Fruit fly (Drosophila melanogaster): ENCODE data around the gene LKRSDH.
A peak's percentile ranks its signal among the peaks of the same experiment; 100 is the strongest.

The LKRSDH gene

DNA sequence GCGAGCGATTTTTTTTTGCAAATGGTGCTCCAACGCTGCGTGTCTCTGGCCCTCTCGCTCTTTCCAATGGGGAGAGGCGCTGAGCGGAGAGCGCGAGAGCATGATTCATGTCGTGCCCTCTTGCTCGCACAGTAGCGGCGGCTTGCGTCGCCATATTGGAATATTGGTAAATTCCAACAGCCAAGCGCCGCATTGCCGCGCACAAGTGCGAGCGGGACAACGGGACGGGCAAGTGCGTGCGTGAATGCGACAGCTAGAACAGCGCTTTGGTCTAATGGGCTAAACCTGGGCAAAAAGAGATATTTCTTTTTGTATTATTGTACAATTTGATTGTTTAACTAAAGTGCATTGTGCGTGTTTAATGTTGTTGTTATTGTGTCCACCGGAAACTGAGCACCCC is 32.5 kb upstream of the LKRSDH start (continued):
- TF ChIP-seq CG17829 (tag; optimal IDR thresholded peaks at IDR 0.05): peak; percentile 59
- TF ChIP-seq Med (GFP tag): peak; percentile 92
- no peak for TF ChIP-seq CG1233 (GFP tag; optimal IDR thresholded peaks at IDR 0.05)
- no peak for TF ChIP-seq CG31224 (GFP tag; IDR thresholded peaks at IDR 0.05)
- TF ChIP-seq CG30020 (tag; optimal IDR thresholded peaks at IDR 0.05): peak; percentile 19
- no peak for TF ChIP-seq HHEX (GFP tag; optimal IDR thresholded peaks at IDR 0.05)
- TF ChIP-seq z (GFP tag; IDR thresholded peaks at IDR 0.05): no peak
- no peak for TF ChIP-seq repo (GFP tag; optimal IDR thresholded peaks at IDR 0.05)
- TF ChIP-seq tna (GFP tag; IDR thresholded peaks at IDR 0.05; ENCODE audit: partially characterized antibody): peak; percentile 55; the same call in 1 of the 2 replicates
- TF ChIP-seq CG9876 (GFP tag; optimal IDR thresholded peaks at IDR 0.05): no peak
- no peak for TF ChIP-seq luna (GFP tag; optimal IDR thresholded peaks at IDR 0.05)
- TF ChIP-seq fd102C (GFP tag; optimal IDR thresholded peaks at IDR 0.05): no peak
- TF ChIP-seq Hmx (GFP tag; optimal IDR thresholded peaks at IDR 0.05): no peak
- no peak for TF ChIP-seq fu2 (GFP tag; optimal IDR thresholded peaks at IDR 0.05)
- TF ChIP-seq Mes4 (GFP tag; optimal IDR thresholded peaks at IDR 0.05): peak; percentile 54
- no peak for TF ChIP-seq ase (GFP tag; IDR thresholded peaks at IDR 0.05)
- TF ChIP-seq CG1024 (GFP tag; IDR thresholded peaks at IDR 0.05): no peak
- no peak for TF ChIP-seq Bdp1 (GFP tag; optimal IDR thresholded peaks at IDR 0.05)
- TF ChIP-seq CG34376 (GFP tag; optimal IDR thresholded peaks at IDR 0.05): no peak
- no peak for TF ChIP-seq CG2116 (GFP tag; optimal IDR thresholded peaks at IDR 0.05)
- TF ChIP-seq peb (GFP tag; IDR thresholded peaks at IDR 0.05): no peak
- TF ChIP-seq CG6689 (GFP tag; IDR thresholded peaks at IDR 0.05): peak; percentile 13; the same call in 1 of the 2 replicates
- TF ChIP-seq fd3F (GFP tag; optimal IDR thresholded peaks at IDR 0.05): no peak
- TF ChIP-seq Deaf1 (tag; optimal IDR thresholded peaks at IDR 0.05): peak; percentile 55
- TF ChIP-seq Sox100B (GFP tag; optimal IDR thresholded peaks at IDR 0.05): no peak
- TF ChIP-seq E2f1 (GFP tag; IDR thresholded peaks at IDR 0.05): peak; percentile 24; the same call in 1 of the 2 replicates
- peak; percentile 52 for TF ChIP-seq HLHmδ (GFP tag; optimal IDR thresholded peaks at IDR 0.05)
- peak; percentile 73 for TF ChIP-seq ewg (GFP tag; optimal IDR thresholded peaks at IDR 0.05)
- TF ChIP-seq H15 (GFP tag; IDR thresholded peaks at IDR 0.05): no peak
- no peak for TF ChIP-seq CG10147 (GFP tag; optimal IDR thresholded peaks at IDR 0.05)
- no peak for TF ChIP-seq BEAF-32 (GFP tag; optimal IDR thresholded peaks at IDR 0.05)
- TF ChIP-seq trem (tag; optimal IDR thresholded peaks at IDR 0.05): no peak
- TF ChIP-seq CkIIα-i1 (GFP tag; IDR thresholded peaks at IDR 0.05): no peak
- peak; percentile 98 for TF ChIP-seq sqz (GFP tag; optimal IDR thresholded peaks at IDR 0.05)
- peak; percentile 38 for TF ChIP-seq CG13624 (GFP tag; optimal IDR thresholded peaks at IDR 0.05)
- TF ChIP-seq Dek (tag; optimal IDR thresholded peaks at IDR 0.05): no peak
- peak; percentile 74 for TF ChIP-seq CG8924 (tag; optimal IDR thresholded peaks at IDR 0.05)
- TF ChIP-seq CG30431 (GFP tag; optimal IDR thresholded peaks at IDR 0.05): no peak
- TF ChIP-seq NC2β (GFP tag; optimal IDR thresholded peaks at IDR 0.05): no peak
- TF ChIP-seq Xbp1 (GFP tag; optimal IDR thresholded peaks at IDR 0.05): peak; percentile 13
- no peak for TF ChIP-seq CG12071 (GFP tag; optimal IDR thresholded peaks at IDR 0.05)
- TF ChIP-seq ac (GFP tag; optimal IDR thresholded peaks at IDR 0.05): no peak
- TF ChIP-seq Aef1 (GFP tag; IDR thresholded peaks at IDR 0.05): peak; percentile 15; the same call in 1 of the 3 replicates
- TF ChIP-seq hkb (optimal IDR thresholded peaks at IDR 0.05): no peak
- TF ChIP-seq hkb (GFP tag; IDR thresholded peaks at IDR 0.05): no peak
- no peak for TF ChIP-seq ATbp (GFP tag; optimal IDR thresholded peaks at IDR 0.05)
- no peak for TF ChIP-seq CG1647 (GFP tag; optimal IDR thresholded peaks at IDR 0.05)
- TF ChIP-seq tll (GFP tag; optimal IDR thresholded peaks at IDR 0.05): peak in 1 of 2 experiments; percentile 76
- TF ChIP-seq GATAe (GFP tag; conservative IDR thresholded peaks at IDR 0.05): peak; percentile 38; the same call in 1 of the 2 replicates
- TF ChIP-seq Adf1 (GFP tag; IDR thresholded peaks at IDR 0.05): peak; percentile 70
- peak; percentile 15; the same call in 1 of the 2 replicates for TF ChIP-seq Ada2b (GFP tag; IDR thresholded peaks at IDR 0.05)
- no peak; the same call in 1 of the 2 replicates for TF ChIP-seq CG4360 (GFP tag; IDR thresholded peaks at IDR 0.05)
